Fruit fly (Drosophila melanogaster) whole organism, wandering third instar larva: Measurements from ENCODE around the gene CG32236.

Experiments used
- Abd-B ChIP-seq: fragments of >200 bp; optimal IDR thresholded peaks from 2 replicates; lab custom pipeline; 2017; ENCODE audit warnings: missing biosample characterization, missing genetic modification characterization
- CrebA ChIP-seq: fragments of 200-800 bp; sonication (Bioruptor generic); optimal IDR thresholded peaks from 2 replicates; lab custom pipeline; 2016; ENCODE audit warnings: missing biosample characterization, mild to moderate bottlenecking, missing genetic modification characterization, borderline replicate concordance
- Dfd ChIP-seq: fragments of >200 bp; optimal IDR thresholded peaks from 2 replicates; lab custom pipeline; 2017; ENCODE audit warnings: missing biosample characterization, missing genetic modification characterization
- Dif ChIP-seq: fragments of 200-275, 200-300 bp; sonication (Bioruptor generic); optimal IDR thresholded peaks from 2 replicates; lab custom pipeline; 2018; ENCODE audit warnings: missing biosample characterization, missing genetic modification characterization; ENCODE audit not compliant: partially characterized antibody
- HLH106 ChIP-seq: fragments of 200-800 bp; optimal IDR thresholded peaks from 3 replicates; lab custom pipeline; 2019; ENCODE audit warnings: missing biosample characterization, mild to moderate bottlenecking, missing genetic modification characterization, moderate library complexity
- Hnf4 ChIP-seq: fragments of 200-800 bp; sonication (Bioruptor generic); optimal IDR thresholded peaks from 2 replicates; lab custom pipeline; 2016; ENCODE audit warnings: missing biosample characterization, mild to moderate bottlenecking, missing genetic modification characterization
- Hr83 ChIP-seq: fragments of 200-300 bp; sonication (Bioruptor generic); optimal IDR thresholded peaks from 2 replicates; lab custom pipeline; 2016; ENCODE audit warnings: missing biosample characterization, mild to moderate bottlenecking, missing genetic modification characterization, moderate library complexity; ENCODE audit not compliant: poor library complexity, severe bottlenecking
- Jra ChIP-seq: sonication (Bioruptor generic); optimal IDR thresholded peaks from 2 replicates; lab custom pipeline; 2016; ENCODE audit warnings: missing biosample characterization, missing genetic modification characterization
- Mio ChIP-seq: sonication (Bioruptor generic); optimal IDR thresholded peaks from 2 replicates; lab custom pipeline; 2016; ENCODE audit warnings: missing biosample characterization, missing genetic modification characterization
- Myc ChIP-seq: fragments of >200 bp; optimal IDR thresholded peaks from 2 replicates; lab custom pipeline; 2017
- N ChIP-seq: fragments of >200 bp; optimal IDR thresholded peaks from 2 replicates; lab custom pipeline; 2018; ENCODE audit warnings: missing biosample characterization, missing external identifiers, missing genetic modification characterization
- OdsH ChIP-seq: fragments of 200-800 bp; sonication (Bioruptor generic); optimal IDR thresholded peaks from 2 replicates; lab custom pipeline; 2016; ENCODE audit warnings: missing biosample characterization, mild to moderate bottlenecking, missing genetic modification characterization
- br ChIP-seq: fragments of 200-800 bp; sonication (Bioruptor generic); optimal IDR thresholded peaks from 2 replicates; lab custom pipeline; 2016; ENCODE audit warnings: missing biosample characterization, missing genetic modification characterization
- brk ChIP-seq: fragments of 200-800 bp; sonication (Bioruptor generic); optimal IDR thresholded peaks from 2 replicates; lab custom pipeline; 2016; ENCODE audit warnings: missing biosample characterization, mild to moderate bottlenecking, missing genetic modification characterization
- dl ChIP-seq, 2 experiments: fragments of 175-275, 200-275 bp in 1 of 2; fragments of 200-275 bp in 1 of 2; sonication (Bioruptor generic); optimal IDR thresholded peaks; lab custom pipeline; 2018; ENCODE audit warnings: mild to moderate bottlenecking in 2 of 2, missing biosample characterization in 2 of 2, missing genetic modification characterization in 2 of 2, moderate library complexity in 2 of 2; ENCODE audit not compliant: partially characterized antibody in 2 of 2, insufficient read depth in 1 of 2
- dmrt93B ChIP-seq: fragments of 200-800 bp; sonication (Bioruptor generic); optimal IDR thresholded peaks from 2 replicates; lab custom pipeline; 2018; ENCODE audit warnings: missing biosample characterization, mild to moderate bottlenecking, missing genetic modification characterization
- dsf ChIP-seq: sonication (Bioruptor generic); optimal IDR thresholded peaks from 2 replicates; lab custom pipeline; 2016; ENCODE audit warnings: missing biosample characterization, missing genetic modification characterization, borderline replicate concordance
- ey ChIP-seq: fragments of 200-800 bp; sonication (Bioruptor generic); optimal IDR thresholded peaks from 2 replicates; lab custom pipeline; 2016; ENCODE audit warnings: missing biosample characterization, missing genetic modification characterization
- foxo ChIP-seq, 2 experiments: fragments of 200-800 bp; sonication (Bioruptor generic); optimal IDR thresholded peaks; 2 replicates in 1 of 2; 3 replicates in 1 of 2; lab custom pipeline; 2016 to 2017; ENCODE audit warnings: missing biosample characterization in 2 of 2, missing genetic modification characterization in 2 of 2
- fru ChIP-seq: fragments of 200-800 bp; sonication (Bioruptor generic); optimal IDR thresholded peaks from 3 replicates; lab custom pipeline; 2016; ENCODE audit warnings: missing biosample characterization, mild to moderate bottlenecking, missing genetic modification characterization
- h ChIP-seq: fragments of 200-800 bp; sonication (Bioruptor generic); optimal IDR thresholded peaks from 3 replicates; lab custom pipeline; 2016; ENCODE audit warnings: missing biosample characterization, mild to moderate bottlenecking, missing genetic modification characterization
- jim ChIP-seq: fragments of 175-275, 200-325 bp; sonication (Bioruptor generic); optimal IDR thresholded peaks from 2 replicates; lab custom pipeline; 2016; ENCODE audit warnings: missing biosample characterization, mild to moderate bottlenecking, missing genetic modification characterization
- pan ChIP-seq: fragments of >200 bp; optimal IDR thresholded peaks from 2 replicates; lab custom pipeline; 2017
- psq ChIP-seq: fragments of 200-800 bp; sonication (Bioruptor generic); optimal IDR thresholded peaks from 3 replicates; lab custom pipeline; 2017; ENCODE audit warnings: missing biosample characterization, mild to moderate bottlenecking, missing genetic modification characterization, moderate library complexity
- rgr ChIP-seq: fragments of 200-800 bp; sonication (Bioruptor generic); optimal IDR thresholded peaks from 3 replicates; lab custom pipeline; 2016; ENCODE audit warnings: missing biosample characterization, mild to moderate bottlenecking, missing genetic modification characterization
- sage ChIP-seq: fragments of 200-800 bp; sonication (Bioruptor generic); optimal IDR thresholded peaks from 2 replicates; lab custom pipeline; 2016; ENCODE audit warnings: missing biosample characterization, mild to moderate bottlenecking, missing genetic modification characterization
- sv ChIP-seq: fragments of 200-800 bp; sonication (Bioruptor generic); optimal IDR thresholded peaks from 3 replicates; lab custom pipeline; 2016; ENCODE audit warnings: missing biosample characterization, missing genetic modification characterization
- tai ChIP-seq: sonication (Bioruptor generic); optimal IDR thresholded peaks from 2 replicates; lab custom pipeline; 2016; ENCODE audit warnings: missing biosample characterization, missing genetic modification characterization
- woc ChIP-seq: sonication (Bioruptor generic); optimal IDR thresholded peaks from 2 replicates; lab custom pipeline; 2016; ENCODE audit warnings: missing biosample characterization, mild to moderate bottlenecking, missing genetic modification characterization

Gene CG32236

dm6 chr3L:4694823-4695222 is 27.6 kb upstream of the CG32236 start, which contains the start of gene CG15876:
TSS of gene CG15876 (minus strand) at chr3L:4694845.
- no peak for TF ChIP-seq Hr83 (GFP tag; lab: Kevin White, UChicago)

- TF ChIP-seq Dif (peak; percentile 44), CrebA (no peak), dl (GFP tag; optimal IDR thresholded peaks at IDR 0.05; lab: Kevin White, UChicago; ENCODE audit: insufficient read depth in 1 of 2, partially characterized antibody in 2 of 2) (peak in 1 of 2 experiments; percentile 51)
- TF ChIP-seq, all 38 proteins: peak for 2
Observed at dm6 chr3L:4692177-4693134, 25.3 kb upstream of the CG32236 start, which contains the start of gene RhoGEF64C. TSS of gene RhoGEF64C (plus strand) at chr3L:4692783.

dm6 chr3L:4691775-4692174 is 24.6 kb upstream of the CG32236 start:
- TF ChIP-seq brk (no peak), Hnf4 (GFP tag; lab: Kevin White, UChicago) (no peak), OdsH (no peak)

- TF ChIP-seq h (peak; percentile 15), tai (GFP tag; lab: Kevin White, UChicago) (peak; percentile 50), dmrt93B (GFP tag; lab: Kevin White, UChicago) (no peak), Hnf4 (GFP tag; lab: Kevin White, UChicago) (peak; percentile 14), CrebA (no peak), foxo (GFP tag; optimal IDR thresholded peaks at IDR 0.05; lab: Kevin White, UChicago) (peak in 1 of 2 experiments; percentile 20), Myc (lab: Kevin White, UChicago) (peak; percentile 35), rgr (peak; percentile 23), Abd-B (GFP tag; lab: Kevin White, UChicago) (no peak), OdsH (peak; percentile 3), br (GFP tag; lab: Kevin White, UChicago) (peak; percentile 4), brk (no peak), ey (GFP tag; lab: Kevin White, UChicago) (peak; percentile 18), HLH106 (peak; percentile 27), fru (GFP tag; lab: Kevin White, UChicago) (no peak), woc (GFP tag; lab: Kevin White, UChicago) (peak; percentile 4)
Observed at dm6 chr3L:4690698-4691097, 23.5 kb upstream of the CG32236 start.

dm6 chr3L:4689970-4690369 is 22.8 kb upstream of the CG32236 start, which contains the start of gene CG18418:
TSS of gene CG18418 (minus strand) at chr3L:4690070.
- TF ChIP-seq Jra (GFP tag; lab: Kevin White, UChicago) (no peak), Hnf4 (GFP tag; lab: Kevin White, UChicago) (no peak), jim (no peak), psq (GFP tag; lab: Kevin White, UChicago) (no peak), ey (GFP tag; lab: Kevin White, UChicago) (no peak), sv (GFP tag; lab: Kevin White, UChicago) (no peak), br (GFP tag; lab: Kevin White, UChicago) (no peak), pan (lab: Kevin White, UChicago) (no peak), Myc (lab: Kevin White, UChicago) (no peak), Dfd (GFP tag; lab: Kevin White, UChicago) (no peak), Mio (no peak), rgr (no peak), dmrt93B (GFP tag; lab: Kevin White, UChicago) (no peak), sage (GFP tag; lab: Kevin White, UChicago) (no peak), dsf (GFP tag; lab: Kevin White, UChicago) (no peak), HLH106 (no peak), brk (no peak), fru (GFP tag; lab: Kevin White, UChicago) (no peak), woc (GFP tag; lab: Kevin White, UChicago) (no peak)

- TF ChIP-seq N (no peak), sv (GFP tag; lab: Kevin White, UChicago) (no peak), Hr83 (GFP tag; lab: Kevin White, UChicago) (no peak)
- TF ChIP-seq, all 38 proteins: peak for 0
Observed at dm6 chr3L:4688674-4689073, 21.5 kb upstream of the CG32236 start, which contains the start of gene CG7514. TSS of gene CG7514 (minus strand) at chr3L:4688774.
